Worm (Caenorhabditis elegans) whole organism, young adult: ENCODE measurements around the gene hil-3.
A peak's percentile ranks its signal among the peaks of the same experiment; 100 is the strongest.
"Not testable (repeated sequence)": the region's sequence is repeated elsewhere in the genome, so short reads cannot be mapped to it uniquely, and the experiment has no call there.

Experiments
- B0261.1 ChIP-seq: sonication (generic microtip); optimal IDR thresholded peaks from 2 replicates; lab custom pipeline; 2016; ENCODE audit warnings: mild to moderate bottlenecking, missing genetic modification characterization, moderate library complexity, missing compliant biosample characterization
- C17E4.6 ChIP-seq: fragments of 200-800 bp; sonication (Bioruptor generic); IDR thresholded peaks from 2 replicates; pipeline ENCODE4 v1.3.6; 2022; ENCODE audit warnings: missing genetic modification reagents, missing genetic modification characterization, missing compliant biosample characterization
- F10E7.11 ChIP-seq: sonication (generic microtip); optimal IDR thresholded peaks from 2 replicates; lab custom pipeline; 2017; ENCODE audit warnings: mild to moderate bottlenecking, missing genetic modification characterization, moderate library complexity, missing compliant biosample characterization
- F37B4.10 ChIP-seq: fragments of 200-800 bp; sonication (Bioruptor generic); IDR thresholded peaks from 2 replicates; pipeline ENCODE4 v1.3.6; 2022; ENCODE audit warnings: missing genetic modification characterization, missing compliant biosample characterization
- F55B11.4 ChIP-seq: sonication (generic microtip); optimal IDR thresholded peaks from 2 replicates; lab custom pipeline; 2016; ENCODE audit warnings: missing compliant biosample characterization, missing genetic modification characterization, borderline replicate concordance; ENCODE audit not compliant: insufficient read depth
- ama-1 ChIP-seq, 3 experiments: fragments of 150-350 bp in 1 of 3; sonication (generic microtip) in 2 of 3; optimal IDR thresholded peaks; 2 replicates each; lab custom pipeline; 2014 to 2018; ENCODE audit warnings: missing biosample characterization in 2 of 3, missing genetic modification characterization in 2 of 3, missing genetic modification reagents in 2 of 3
- ceh-100 ChIP-seq: fragments of 200-800 bp; sonication (Bioruptor generic); IDR thresholded peaks from 2 replicates; pipeline ENCODE4 v1.3.6; 2022; ENCODE audit warnings: missing genetic modification reagents, missing genetic modification characterization, missing compliant biosample characterization
- lin-54 ChIP-seq: fragments of 200-800 bp; sonication (Bioruptor generic); optimal IDR thresholded peaks from 2 replicates; lab custom pipeline; 2018; ENCODE audit warnings: mild to moderate bottlenecking, missing genetic modification characterization, missing compliant biosample characterization
- unc-130 ChIP-seq: sonication (generic microtip); optimal IDR thresholded peaks from 2 replicates; lab custom pipeline; 2016; ENCODE audit warnings: missing genetic modification reagents, missing genetic modification characterization, missing compliant biosample characterization
- unc-62 ChIP-seq: fragments of 150-350 bp; optimal IDR thresholded peaks from 2 replicates; lab custom pipeline; 2014; ENCODE audit warnings: missing biosample characterization, missing genetic modification reagents, missing genetic modification characterization
- zim-3 ChIP-seq: sonication (generic microtip); optimal IDR thresholded peaks from 2 replicates; lab custom pipeline; 2017; ENCODE audit warnings: mild to moderate bottlenecking, missing genetic modification characterization, moderate library complexity, missing compliant biosample characterization
- ztf-25 ChIP-seq: fragments of 200-800 bp; sonication (Bioruptor generic); IDR thresholded peaks from 2 replicates; pipeline ENCODE4 v1.3.6; 2022; ENCODE audit warnings: missing genetic modification reagents, missing genetic modification characterization, missing compliant biosample characterization
- ztf-3 ChIP-seq: fragments of 200-800 bp; sonication (Bioruptor generic); optimal IDR thresholded peaks from 2 replicates; lab custom pipeline; 2018; ENCODE audit warnings: mild to moderate bottlenecking, missing genetic modification characterization, missing compliant biosample characterization

DNA sequence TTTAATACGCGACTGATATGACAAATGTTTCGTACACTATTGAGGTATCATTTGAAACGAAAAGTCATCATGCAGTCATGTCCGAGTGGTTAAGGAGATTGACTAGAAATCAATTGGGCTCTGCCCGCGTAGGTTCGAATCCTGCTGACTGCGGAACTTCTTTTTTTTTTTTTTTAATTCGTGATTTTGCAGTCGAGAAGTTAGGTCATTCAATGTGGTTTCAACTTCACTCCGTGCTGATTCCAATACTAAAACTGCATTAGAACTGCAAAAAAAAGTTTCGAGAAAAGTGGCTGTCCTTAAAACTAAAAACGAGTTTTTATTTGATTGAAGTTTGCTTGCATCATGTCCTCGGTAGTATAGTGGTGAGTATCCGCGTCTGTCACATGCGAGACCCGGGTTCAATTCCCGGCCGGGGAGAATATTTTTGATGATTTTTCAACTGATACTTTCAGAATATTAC, 4.6 kb upstream of the hil-3 start:
- not testable (repeated sequence) for TF ChIP-seq ama-1 (optimal IDR thresholded peaks at IDR 0.05; lab: Kevin White, UChicago); C17E4.6 (GFP tag; lab: Robert Waterston, UW); lin-54; F55B11.4 (tag; lab: Kevin White, UChicago); zim-3; unc-130 (GFP tag; lab: Kevin White, UChicago); unc-62; ztf-25 (GFP tag; lab: Robert Waterston, UW); F37B4.10 (GFP tag; lab: Robert Waterston, UW); F10E7.11 (tag; lab: Kevin White, UChicago); ztf-3 (GFP tag; lab: Kevin White, UChicago); ceh-100 (GFP tag; lab: Robert Waterston, UW)
- TF ChIP-seq ama-1 (GFP tag; optimal IDR thresholded peaks at IDR 0.05; lab: Kevin White, UChicago) (peak in 1 of 2 experiments; percentile 23), B0261.1 (tag; lab: Kevin White, UChicago) (peak; percentile 84)
